Fruit fly (Drosophila melanogaster) whole organism, embryonic: Measurements from ENCODE around the gene bwa.

Experiments used
- CG10321 ChIP-seq: fragments of 200-800 bp; sonication (Bioruptor generic); IDR thresholded peaks from 2 replicates; pipeline ENCODE4 v1.3.6; 2022; ENCODE audit warnings: missing biosample characterization, missing genetic modification characterization
- CG11696 ChIP-seq: fragments of 200-800 bp; sonication (Bioruptor generic); IDR thresholded peaks from 2 replicates; pipeline ENCODE4 v1.3.6; 2022; ENCODE audit warnings: missing biosample characterization, missing genetic modification characterization
- CG12744 ChIP-seq: fragments of 200-800 bp; sonication (Bioruptor generic); optimal IDR thresholded peaks from 2 replicates; lab custom pipeline; 2016; ENCODE audit warnings: missing biosample characterization, missing genetic modification characterization
- CG12769 ChIP-seq: fragments of 200-800 bp; sonication (Bioruptor generic); optimal IDR thresholded peaks from 2 replicates; lab custom pipeline; 2019; ENCODE audit warnings: missing biosample characterization, mild to moderate bottlenecking, missing genetic modification characterization, moderate library complexity
- CG13296 ChIP-seq: fragments of 200-800 bp; sonication (Bioruptor generic); optimal IDR thresholded peaks from 3 replicates; lab custom pipeline; 2018; ENCODE audit warnings: missing biosample characterization, mild to moderate bottlenecking, missing genetic modification characterization
- CG17361 ChIP-seq: fragments of 200-800 bp; sonication (Bioruptor generic); IDR thresholded peaks from 3 replicates; pipeline ENCODE4 v1.3.6; 2022; ENCODE audit warnings: missing biosample characterization, missing genetic modification characterization
- CG2199 ChIP-seq: fragments of 200-800 bp; sonication (Bioruptor generic); IDR thresholded peaks from 3 replicates; pipeline ENCODE4 v1.3.6; 2022; ENCODE audit warnings: missing biosample characterization, missing genetic modification characterization
- CG34224 ChIP-seq: fragments of 200-800 bp; sonication (Bioruptor generic); IDR thresholded peaks from 3 replicates; pipeline ENCODE4 v1.3.6; 2022; ENCODE audit warnings: missing biosample characterization, missing genetic modification characterization; ENCODE audit not compliant: partially characterized antibody
- CG3847 ChIP-seq: fragments of 200-800 bp; sonication (Bioruptor generic); IDR thresholded peaks from 2 replicates; pipeline ENCODE4 v1.3.6; 2022; ENCODE audit warnings: missing biosample characterization, missing genetic modification characterization
- CG42726 ChIP-seq: fragments of 200-800 bp; sonication (Bioruptor generic); IDR thresholded peaks from 2 replicates; pipeline ENCODE4 v1.3.6; 2022; ENCODE audit warnings: missing biosample characterization, missing genetic modification characterization; ENCODE audit not compliant: partially characterized antibody
- CG4282 ChIP-seq: fragments of 200-800 bp; sonication (Bioruptor generic); optimal IDR thresholded peaks from 2 replicates; lab custom pipeline; 2016; ENCODE audit warnings: missing biosample characterization, missing genetic modification characterization
- CG4328 ChIP-seq: fragments of 200-800 bp; sonication (Bioruptor generic); optimal IDR thresholded peaks from 3 replicates; lab custom pipeline; 2017; ENCODE audit warnings: missing biosample characterization, missing genetic modification reagents, missing genetic modification characterization
- CG43689 ChIP-seq: fragments of 200-800 bp; sonication (Bioruptor generic); IDR thresholded peaks from 2 replicates; pipeline ENCODE4 v1.3.6; 2022; ENCODE audit warnings: missing biosample characterization, missing genetic modification characterization
- CG4707 ChIP-seq: fragments of 200-800 bp; sonication (Bioruptor generic); optimal IDR thresholded peaks from 2 replicates; lab custom pipeline; 2018; ENCODE audit warnings: missing biosample characterization, mild to moderate bottlenecking, missing genetic modification characterization, moderate library complexity
- CG6683 ChIP-seq: fragments of 200-800 bp; sonication (Bioruptor generic); optimal IDR thresholded peaks from 2 replicates; lab custom pipeline; 2017; ENCODE audit warnings: missing biosample characterization, mild to moderate bottlenecking, missing genetic modification characterization, missing genetic modification reagents
- CG7556 ChIP-seq: fragments of 200-800 bp; sonication (Bioruptor generic); optimal IDR thresholded peaks from 2 replicates; lab custom pipeline; 2017; ENCODE audit warnings: missing biosample characterization, mild to moderate bottlenecking, missing genetic modification characterization
- CG7963 ChIP-seq: fragments of 200-800 bp; sonication (Bioruptor generic); IDR thresholded peaks from 3 replicates; pipeline ENCODE4 v1.3.6; 2022; ENCODE audit warnings: missing biosample characterization, missing genetic modification characterization; ENCODE audit not compliant: partially characterized antibody
- CG8290 ChIP-seq, 3 experiments: fragments of 200-800 bp; sonication (Bioruptor generic); optimal IDR thresholded peaks; 2 replicates each; lab custom pipeline; 2016 to 2019; ENCODE audit warnings: missing biosample characterization in 3 of 3, missing genetic modification characterization in 3 of 3, mild to moderate bottlenecking in 2 of 3, moderate library complexity in 1 of 3
- Deaf1 ChIP-seq: fragments of 200-800 bp; optimal IDR thresholded peaks from 3 replicates; lab custom pipeline; 2019; ENCODE audit warnings: missing biosample characterization, mild to moderate bottlenecking, missing genetic modification characterization, moderate library complexity
- Dref ChIP-seq: fragments of 200-800 bp; sonication (Bioruptor generic); IDR thresholded peaks from 2 replicates; pipeline ENCODE4 v1.3.6; 2022; ENCODE audit warnings: missing biosample characterization, missing genetic modification characterization
- H15 ChIP-seq: fragments of 200-800 bp; sonication (Bioruptor generic); IDR thresholded peaks from 3 replicates; pipeline ENCODE4 v1.3.6; 2022; ENCODE audit warnings: missing biosample characterization, missing genetic modification characterization
- Hr39 ChIP-seq: fragments of >200 bp; optimal IDR thresholded peaks from 2 replicates; lab custom pipeline; 2017
- Myb ChIP-seq: fragments of 200-800 bp; sonication (Bioruptor generic); optimal IDR thresholded peaks from 2 replicates; lab custom pipeline; 2016; ENCODE audit warnings: missing biosample characterization, missing genetic modification characterization
- Oaz ChIP-seq: fragments of 200-800 bp; sonication (Bioruptor generic); IDR thresholded peaks from 2 replicates; pipeline ENCODE4 v1.3.6; 2022; ENCODE audit warnings: missing biosample characterization, missing genetic modification characterization
- Spps ChIP-seq: fragments of 200-800 bp; sonication (Bioruptor generic); optimal IDR thresholded peaks from 2 replicates; lab custom pipeline; 2018; ENCODE audit warnings: missing biosample characterization, mild to moderate bottlenecking, missing genetic modification characterization
- amos ChIP-seq: fragments of 200-800 bp; sonication (Bioruptor generic); IDR thresholded peaks from 2 replicates; pipeline ENCODE4 v1.3.6; 2022; ENCODE audit warnings: missing biosample characterization, missing genetic modification characterization; ENCODE audit not compliant: partially characterized antibody
- ara ChIP-seq: fragments of 200-800 bp; sonication (Bioruptor generic); IDR thresholded peaks from 2 replicates; pipeline ENCODE4 v1.3.6; 2022; ENCODE audit warnings: missing biosample characterization, missing genetic modification characterization
- ato ChIP-seq: fragments of 200-800 bp; sonication (Bioruptor generic); IDR thresholded peaks from 2 replicates; pipeline ENCODE4 v1.3.6; 2022; ENCODE audit warnings: missing biosample characterization, missing genetic modification characterization; ENCODE audit not compliant: partially characterized antibody
- btn ChIP-seq: fragments of 200-800 bp; sonication (Bioruptor generic); optimal IDR thresholded peaks from 2 replicates; lab custom pipeline; 2016; ENCODE audit warnings: missing biosample characterization, missing genetic modification characterization
- cg ChIP-seq: fragments of 200-800 bp; sonication (Bioruptor generic); optimal IDR thresholded peaks from 3 replicates; lab custom pipeline; 2019; ENCODE audit warnings: missing biosample characterization, mild to moderate bottlenecking, missing genetic modification characterization, moderate library complexity
- chinmo ChIP-seq: fragments of 200-800 bp; sonication (Bioruptor generic); IDR thresholded peaks from 4 replicates; pipeline ENCODE4 v1.3.6; 2022; ENCODE audit warnings: missing biosample characterization, missing genetic modification characterization; ENCODE audit not compliant: partially characterized antibody
- crc ChIP-seq: fragments of 200-800 bp; sonication (Bioruptor generic); optimal IDR thresholded peaks from 2 replicates; lab custom pipeline; 2016; ENCODE audit warnings: missing biosample characterization, missing genetic modification characterization
- crol ChIP-seq: fragments of 200-800 bp; sonication (Bioruptor generic); IDR thresholded peaks from 2 replicates; pipeline ENCODE4 v1.3.6; 2022; ENCODE audit warnings: missing biosample characterization, missing genetic modification characterization
- cwo ChIP-seq: fragments of 200-800 bp; sonication (Bioruptor generic); optimal IDR thresholded peaks from 3 replicates; lab custom pipeline; 2017; ENCODE audit warnings: missing biosample characterization, missing genetic modification characterization, mild to moderate bottlenecking, moderate library complexity, missing genetic modification reagents
- dm ChIP-seq: fragments of 200-800 bp; sonication (Bioruptor generic); optimal IDR thresholded peaks from 3 replicates; lab custom pipeline; 2016; ENCODE audit warnings: missing biosample characterization, missing genetic modification characterization
- ftz-f1 ChIP-seq: fragments of 200-800 bp; sonication (Bioruptor generic); optimal IDR thresholded peaks from 2 replicates; lab custom pipeline; 2016; ENCODE audit warnings: missing biosample characterization, missing genetic modification characterization
- gt ChIP-seq: fragments of 200-800 bp; sonication (Bioruptor generic); IDR thresholded peaks from 2 replicates; pipeline ENCODE4 v1.3.6; 2022; ENCODE audit warnings: missing biosample characterization, missing genetic modification characterization
- her ChIP-seq: fragments of 200-800 bp; sonication (Bioruptor generic); optimal IDR thresholded peaks from 2 replicates; lab custom pipeline; 2016; ENCODE audit warnings: missing biosample characterization, missing genetic modification characterization
- jumu ChIP-seq: fragments of 200-800 bp; sonication (Bioruptor generic); optimal IDR thresholded peaks from 3 replicates; lab custom pipeline; 2016; ENCODE audit warnings: missing biosample characterization, missing genetic modification characterization
- klu ChIP-seq: fragments of 200-800 bp; sonication (Bioruptor generic); IDR thresholded peaks from 2 replicates; pipeline ENCODE4 v1.3.6; 2022; ENCODE audit warnings: missing biosample characterization, missing genetic modification characterization
- kni ChIP-seq: fragments of 200-800 bp; sonication (Bioruptor generic); optimal IDR thresholded peaks from 3 replicates; lab custom pipeline; 2017; ENCODE audit warnings: mild to moderate bottlenecking, missing biosample characterization, missing genetic modification reagents, missing genetic modification characterization
- nerfin-2 ChIP-seq: fragments of 200-800 bp; sonication (Bioruptor generic); IDR thresholded peaks from 2 replicates; pipeline ENCODE4 v1.3.6; 2022; ENCODE audit warnings: missing biosample characterization, missing genetic modification characterization; ENCODE audit not compliant: partially characterized antibody
- nom ChIP-seq: fragments of 200-800 bp; sonication (Bioruptor generic); optimal IDR thresholded peaks from 2 replicates; lab custom pipeline; 2017; ENCODE audit warnings: missing biosample characterization, missing genetic modification characterization, mild to moderate bottlenecking, moderate library complexity, missing genetic modification reagents
- pros ChIP-seq: fragments of 200-800 bp; sonication (Bioruptor generic); optimal IDR thresholded peaks from 3 replicates; lab custom pipeline; 2019; ENCODE audit warnings: missing biosample characterization, mild to moderate bottlenecking, missing genetic modification characterization, moderate library complexity
- slbo ChIP-seq: fragments of 200-800 bp; sonication (Bioruptor generic); IDR thresholded peaks from 2 replicates; pipeline ENCODE4 v1.3.6; 2022; ENCODE audit warnings: missing biosample characterization, missing genetic modification characterization
- sqz ChIP-seq: fragments of 200-800 bp; sonication (Bioruptor generic); optimal IDR thresholded peaks from 3 replicates; lab custom pipeline; 2018; ENCODE audit warnings: missing biosample characterization, mild to moderate bottlenecking, missing genetic modification characterization
- stc ChIP-seq: fragments of 200-800 bp; sonication (Bioruptor generic); IDR thresholded peaks from 2 replicates; pipeline ENCODE4 v1.3.6; 2022; ENCODE audit warnings: missing biosample characterization, missing genetic modification characterization
- tna ChIP-seq: fragments of 200-800 bp; sonication (Bioruptor generic); IDR thresholded peaks from 2 replicates; pipeline ENCODE4 v1.3.6; 2022; ENCODE audit warnings: missing biosample characterization, missing genetic modification characterization; ENCODE audit not compliant: partially characterized antibody
- trem ChIP-seq: fragments of 200-800 bp; optimal IDR thresholded peaks from 3 replicates; lab custom pipeline; 2019; ENCODE audit warnings: missing biosample characterization, mild to moderate bottlenecking, missing genetic modification characterization, moderate library complexity
- z ChIP-seq: fragments of 200-800 bp; sonication (Bioruptor generic); IDR thresholded peaks from 3 replicates; pipeline ENCODE4 v1.3.6; 2022; ENCODE audit warnings: missing biosample characterization, missing genetic modification characterization

bwa gene

DNA sequence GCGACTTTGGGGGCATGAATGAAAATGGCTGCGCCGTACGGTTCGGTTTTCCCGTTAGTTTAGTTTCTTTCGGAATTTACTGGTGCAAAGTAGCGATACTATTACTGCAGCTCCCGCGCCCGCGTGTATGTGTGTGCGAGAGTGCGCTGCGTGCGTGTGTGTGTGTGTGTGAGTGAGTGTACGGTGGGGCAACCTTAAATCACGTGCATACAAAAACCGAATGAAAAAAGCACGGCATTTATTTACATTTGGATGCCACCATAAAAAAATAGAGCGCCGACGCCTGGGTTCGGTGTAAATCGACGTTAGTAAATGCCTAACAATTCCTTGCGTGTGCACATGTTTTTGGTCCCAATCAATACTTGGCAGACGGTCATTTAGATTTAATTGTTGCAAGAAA is 31.6 kb downstream of the bwa start:
- TF ChIP-seq nerfin-2 (GFP tag; lab: Robert Waterston, UW): no peak
- no peak for TF ChIP-seq nom (GFP tag; lab: Kevin White, UChicago)
- peak; percentile 15 for TF ChIP-seq dm (GFP tag; lab: Kevin White, UChicago)
- TF ChIP-seq CG13296 (GFP tag; lab: Kevin White, UChicago): no peak
- TF ChIP-seq CG11696 (GFP tag; lab: Robert Waterston, UW): 0 out of 2 replicates have a peak, but pooled peaks have one; percentile 11
- TF ChIP-seq her (GFP tag; lab: Kevin White, UChicago): no peak
- no peak for TF ChIP-seq CG7556
- TF ChIP-seq CG12744: no peak
- peak; percentile 51; the same call in 1 of the 4 replicates for TF ChIP-seq chinmo
- no peak for TF ChIP-seq CG4328 (GFP tag; lab: Kevin White, UChicago)
- peak; percentile 12; the same call in 1 of the 2 replicates for TF ChIP-seq tna (GFP tag; lab: Robert Waterston, UW)
- 0 out of 2 replicates have a peak, but pooled peaks have one; percentile 31 for TF ChIP-seq Dref (GFP tag; lab: Robert Waterston, UW)
- TF ChIP-seq CG6683 (GFP tag; lab: Kevin White, UChicago): no peak
- no peak for TF ChIP-seq sqz
- TF ChIP-seq CG4707 (GFP tag; lab: Kevin White, UChicago): peak; percentile 87
- no peak for TF ChIP-seq CG17361 (GFP tag; lab: Robert Waterston, UW)
- peak; percentile 94 for TF ChIP-seq Hr39 (lab: Kevin White, UChicago)
- TF ChIP-seq CG8290 (GFP tag; optimal IDR thresholded peaks at IDR 0.05; lab: Kevin White, UChicago): no peak
- TF ChIP-seq CG8290 (tag; optimal IDR thresholded peaks at IDR 0.05; lab: Kevin White, UChicago): peak in 1 of 2 experiments; percentile 42
- TF ChIP-seq gt (GFP tag; lab: Robert Waterston, UW): no peak
- no peak for TF ChIP-seq CG3847 (GFP tag; lab: Robert Waterston, UW)
- TF ChIP-seq H15 (GFP tag; lab: Robert Waterston, UW): no peak
- no peak for TF ChIP-seq CG4282 (GFP tag; lab: Kevin White, UChicago)
- TF ChIP-seq klu (GFP tag; lab: Robert Waterston, UW): no peak
- TF ChIP-seq trem (tag; lab: Kevin White, UChicago): no peak
- TF ChIP-seq stc (GFP tag; lab: Robert Waterston, UW): peak; percentile 17; the same call in 1 of the 2 replicates
- TF ChIP-seq CG12769: no peak
- no peak for TF ChIP-seq Oaz
- 0 out of 2 replicates have a peak, but pooled peaks have one; percentile 4 for TF ChIP-seq slbo (GFP tag; lab: Robert Waterston, UW)
- no peak for TF ChIP-seq jumu (GFP tag; lab: Kevin White, UChicago)
- TF ChIP-seq CG43689: no peak; the same call in 1 of the 2 replicates
- TF ChIP-seq Deaf1: peak; percentile 63
- no peak for TF ChIP-seq pros
- no peak for TF ChIP-seq btn (GFP tag; lab: Kevin White, UChicago)
- peak; percentile 67 for TF ChIP-seq kni (GFP tag; lab: Kevin White, UChicago)
- no peak for TF ChIP-seq crc (GFP tag; lab: Kevin White, UChicago)
- 0 out of 2 replicates have a peak, but pooled peaks have one; percentile 28 for TF ChIP-seq crol (GFP tag; lab: Robert Waterston, UW)
- no peak for TF ChIP-seq CG10321 (GFP tag; lab: Robert Waterston, UW)
- peak; percentile 89 for TF ChIP-seq CG2199
- TF ChIP-seq ftz-f1 (GFP tag; lab: Kevin White, UChicago): no peak
- TF ChIP-seq cg (GFP tag; lab: Kevin White, UChicago): peak; percentile 92
- 0 out of 2 replicates have a peak, but pooled peaks have one; percentile 6 for TF ChIP-seq ato (GFP tag; lab: Robert Waterston, UW)
- TF ChIP-seq cwo: peak; percentile 54
- no peak for TF ChIP-seq amos (GFP tag; lab: Robert Waterston, UW)
- peak; percentile 31; the same call in 1 of the 3 replicates for TF ChIP-seq CG7963 (GFP tag; lab: Robert Waterston, UW)
- TF ChIP-seq ara (GFP tag; lab: Robert Waterston, UW): peak; percentile 9; the same call in 1 of the 2 replicates
- TF ChIP-seq CG34224 (GFP tag; lab: Robert Waterston, UW): peak; percentile 41; the same call in 1 of the 3 replicates
- no peak for TF ChIP-seq Myb (GFP tag; lab: Kevin White, UChicago)
- TF ChIP-seq z (GFP tag; lab: Robert Waterston, UW): 0 out of 3 replicates have a peak, but pooled peaks have one; percentile 40
- no peak for TF ChIP-seq Spps (tag; lab: Kevin White, UChicago)
- no peak for TF ChIP-seq CG42726 (GFP tag; lab: Robert Waterston, UW)
